Worm (Caenorhabditis elegans) whole organism, young adult: Measurements from ENCODE around the gene T04F3.3.

ENCODE experiments used
- F57A8.1 ChIP-seq: fragments of 200-800 bp; sonication (Bioruptor generic); optimal IDR thresholded peaks from 2 replicates; lab custom pipeline; 2018; ENCODE audit warnings: mild to moderate bottlenecking, missing genetic modification characterization, moderate library complexity, missing compliant biosample characterization
- unc-62 ChIP-seq: fragments of 150-350 bp; optimal IDR thresholded peaks from 2 replicates; lab custom pipeline; 2014; ENCODE audit warnings: missing biosample characterization, missing genetic modification reagents, missing genetic modification characterization

ce11 chrV:11757358-11757757, 1.4 kb upstream of the T04F3.3 start, which contains the start of gene smoc-1:
- TF ChIP-seq unc-62 (GFP tag; lab: Kevin White, UChicago), result no peak
- no peak for TF ChIP-seq F57A8.1 (GFP tag; lab: Kevin White, UChicago)
